Worm (Caenorhabditis elegans) whole organism, L4 larva: ENCODE results near the gene F49H6.5.

ENCODE experiments used
- D1046.2 ChIP-seq: fragments of 200-800 bp; sonication (Bioruptor generic); IDR thresholded peaks from 2 replicates; pipeline ENCODE4 v1.3.6; 2022; ENCODE audit warnings: missing genetic modification characterization, missing compliant biosample characterization
- F10B5.3 ChIP-seq: sonication (generic microtip); optimal IDR thresholded peaks from 2 replicates; lab custom pipeline; 2016; ENCODE audit warnings: mild to moderate bottlenecking, missing genetic modification characterization, missing compliant biosample characterization
- F26F4.8 ChIP-seq: fragments of 200-800 bp; sonication (Bioruptor generic); conservative IDR thresholded peaks from 2 replicates; pipeline ENCODE4 v1.3.6; 2022; ENCODE audit warnings: missing genetic modification characterization, missing compliant biosample characterization
- ZK546.5 ChIP-seq, 2 experiments: sonication (generic microtip); optimal IDR thresholded peaks; 2 replicates each; lab custom pipeline; 2017; ENCODE audit warnings: missing biosample characterization in 2 of 2, missing genetic modification characterization in 2 of 2
- attf-4 ChIP-seq: sonication (generic microtip); optimal IDR thresholded peaks from 3 replicates; lab custom pipeline; 2017; ENCODE audit warnings: missing biosample characterization, missing genetic modification characterization
- ceh-32 ChIP-seq: sonication (generic microtip); optimal IDR thresholded peaks from 2 replicates; lab custom pipeline; 2016; ENCODE audit warnings: mild to moderate bottlenecking, missing genetic modification characterization, missing compliant biosample characterization; ENCODE audit not compliant: poor library complexity
- cey-2 ChIP-seq: sonication (generic microtip); optimal IDR thresholded peaks from 3 replicates; lab custom pipeline; 2017; ENCODE audit warnings: missing genetic modification characterization, mild to moderate bottlenecking, missing compliant biosample characterization, antibody characterized with exemption, borderline replicate concordance; ENCODE audit not compliant: insufficient read depth
- daf-12 ChIP-seq: fragments of 150-350 bp; optimal IDR thresholded peaks from 2 replicates; lab custom pipeline; 2014; ENCODE audit warnings: missing biosample characterization, missing genetic modification reagents, missing genetic modification characterization
- daf-19 ChIP-seq: fragments of 200-800 bp; sonication (Bioruptor generic); conservative IDR thresholded peaks from 2 replicates; pipeline ENCODE4 v1.3.6; 2022; ENCODE audit warnings: missing genetic modification characterization, missing compliant biosample characterization
- daf-8 ChIP-seq: fragments of 200-800 bp; sonication (Bioruptor generic); IDR thresholded peaks from 2 replicates; pipeline ENCODE4 v1.3.6; 2022; ENCODE audit warnings: missing genetic modification characterization, missing compliant biosample characterization
- dmd-6 ChIP-seq: fragments of 200-800 bp; sonication (Bioruptor generic); IDR thresholded peaks from 2 replicates; pipeline ENCODE4 v1.3.6; 2022; ENCODE audit warnings: missing genetic modification reagents, missing genetic modification characterization, missing compliant biosample characterization
- egl-43 ChIP-seq: fragments of 200-800 bp; sonication (Bioruptor generic); IDR thresholded peaks from 2 replicates; pipeline ENCODE4 v1.3.6; 2022; ENCODE audit warnings: missing genetic modification reagents, missing genetic modification characterization, missing compliant biosample characterization
- hif-1 ChIP-seq, 2 experiments: sonication (generic microtip); optimal IDR thresholded peaks; 2 replicates each; lab custom pipeline; 2016 to 2017; ENCODE audit warnings: missing compliant biosample characterization in 2 of 2, missing genetic modification characterization in 2 of 2, missing genetic modification reagents in 2 of 2, missing genotype in 2 of 2, mild to moderate bottlenecking in 1 of 2
- hlh-11 ChIP-seq: fragments of 200-800 bp; sonication (Bioruptor generic); optimal IDR thresholded peaks from 2 replicates; lab custom pipeline; 2018; ENCODE audit warnings: mild to moderate bottlenecking, missing genetic modification characterization, missing compliant biosample characterization
- jun-1 ChIP-seq: fragments of 150-350 bp; optimal IDR thresholded peaks from 2 replicates; lab custom pipeline; 2014; ENCODE audit warnings: missing biosample characterization, missing genetic modification reagents, missing genetic modification characterization
- lin-1 ChIP-seq: fragments of 200-800 bp; sonication (Bioruptor generic); IDR thresholded peaks from 2 replicates; pipeline ENCODE4 v1.3.6; 2022; ENCODE audit warnings: missing genetic modification reagents, missing genetic modification characterization, missing compliant biosample characterization
- lin-15B ChIP-seq: fragments of 150-350 bp; sonication (generic microtip); optimal IDR thresholded peaks from 3 replicates; lab custom pipeline; 2014; ENCODE audit warnings: missing biosample characterization, missing genetic modification characterization
- lin-39 ChIP-seq: fragments of 150-350 bp; optimal IDR thresholded peaks from 2 replicates; lab custom pipeline; 2014; ENCODE audit warnings: missing biosample characterization, missing genetic modification reagents, missing genetic modification characterization
- mes-2 ChIP-seq: sonication (generic microtip); optimal IDR thresholded peaks from 2 replicates; lab custom pipeline; 2016; ENCODE audit warnings: missing genotype, mild to moderate bottlenecking, missing genetic modification characterization, missing compliant biosample characterization; ENCODE audit not compliant: poor library complexity, severe bottlenecking
- nhr-10 ChIP-seq: fragments of 150-350 bp; optimal IDR thresholded peaks from 2 replicates; lab custom pipeline; 2014; ENCODE audit warnings: missing biosample characterization, missing genetic modification characterization
- nhr-102 ChIP-seq: sonication (generic microtip); optimal IDR thresholded peaks from 2 replicates; lab custom pipeline; 2016; ENCODE audit warnings: mild to moderate bottlenecking, missing genetic modification characterization, moderate library complexity, missing compliant biosample characterization
- nhr-237 ChIP-seq: sonication (generic microtip); optimal IDR thresholded peaks from 2 replicates; lab custom pipeline; 2017; ENCODE audit warnings: missing biosample characterization, missing genetic modification characterization
- nhr-25 ChIP-seq: sonication (generic microtip); optimal IDR thresholded peaks from 2 replicates; lab custom pipeline; 2017; ENCODE audit warnings: missing genetic modification characterization, mild to moderate bottlenecking, missing compliant biosample characterization, antibody characterized with exemption, moderate library complexity, borderline replicate concordance; ENCODE audit not compliant: insufficient read depth
- nhr-42 ChIP-seq: fragments of 200-800 bp; sonication (Bioruptor generic); IDR thresholded peaks from 2 replicates; pipeline ENCODE4 v1.3.6; 2022; ENCODE audit warnings: missing genetic modification characterization, missing compliant biosample characterization
- nhr-76 ChIP-seq: fragments of 150-350 bp; optimal IDR thresholded peaks from 2 replicates; lab custom pipeline; 2014; ENCODE audit warnings: missing biosample characterization, missing genetic modification characterization
- nhr-77 ChIP-seq: fragments of 150-350 bp; optimal IDR thresholded peaks from 2 replicates; lab custom pipeline; 2014; ENCODE audit warnings: missing biosample characterization, missing genetic modification characterization
- php-3 ChIP-seq: fragments of 200-800 bp; sonication (Bioruptor generic); IDR thresholded peaks from 2 replicates; pipeline ENCODE4 v1.3.6; 2022; ENCODE audit warnings: missing genetic modification reagents, missing genetic modification characterization, missing compliant biosample characterization
- pqm-1 ChIP-seq: sonication (generic microtip); optimal IDR thresholded peaks from 2 replicates; lab custom pipeline; 2017; ENCODE audit warnings: missing biosample characterization, missing genetic modification characterization
- set-16 ChIP-seq: fragments of 200-800 bp; sonication (Bioruptor generic); IDR thresholded peaks from 2 replicates; pipeline ENCODE4 v1.3.6; 2022; ENCODE audit warnings: missing genetic modification reagents, missing genetic modification characterization, missing compliant biosample characterization
- snpc-1.2 ChIP-seq: fragments of 200-800 bp; sonication (Bioruptor generic); IDR thresholded peaks from 2 replicates; pipeline ENCODE4 v1.3.6; 2022; ENCODE audit warnings: missing genetic modification reagents, missing genetic modification characterization, missing compliant biosample characterization
- tag-97 ChIP-seq: fragments of 200-800 bp; sonication (Bioruptor generic); IDR thresholded peaks from 2 replicates; pipeline ENCODE4 v1.3.6; 2022; ENCODE audit warnings: missing genetic modification characterization, missing compliant biosample characterization
- tra-1 ChIP-seq: fragments of 200-800 bp; sonication (Bioruptor generic); IDR thresholded peaks from 2 replicates; pipeline ENCODE4 v1.3.6; 2022; ENCODE audit warnings: missing genetic modification reagents, missing genetic modification characterization, missing compliant biosample characterization
- unc-130 ChIP-seq: sonication (generic microtip); optimal IDR thresholded peaks from 2 replicates; lab custom pipeline; 2016; ENCODE audit warnings: missing genetic modification reagents, missing genetic modification characterization, missing compliant biosample characterization
- unc-62 ChIP-seq, 3 experiments: fragments of 150-350 bp in 1 of 3; sonication (generic microtip); optimal IDR thresholded peaks in 2 of 3; peaks in 1 of 3; 1 replicate in 1 of 3; 2 replicates in 2 of 3; lab custom pipeline; 2014 to 2017; ENCODE audit warnings: missing biosample characterization in 3 of 3, missing genetic modification characterization in 3 of 3, missing genetic modification reagents in 3 of 3, missing genotype in 1 of 3
- vab-7 ChIP-seq: fragments of 200-800 bp; sonication (Bioruptor generic); IDR thresholded peaks from 2 replicates; pipeline ENCODE4 v1.3.6; 2022; ENCODE audit warnings: missing genetic modification reagents, missing genetic modification characterization, missing compliant biosample characterization
- zag-1 ChIP-seq: fragments of 150-350 bp; optimal IDR thresholded peaks from 2 replicates; lab custom pipeline; 2014; ENCODE audit warnings: missing biosample characterization, missing genetic modification characterization
- zfp-2 ChIP-seq: sonication (generic microtip); optimal IDR thresholded peaks from 2 replicates; lab custom pipeline; 2016; ENCODE audit warnings: mild to moderate bottlenecking, missing genetic modification characterization, missing compliant biosample characterization

F49H6.5 gene

DNA sequence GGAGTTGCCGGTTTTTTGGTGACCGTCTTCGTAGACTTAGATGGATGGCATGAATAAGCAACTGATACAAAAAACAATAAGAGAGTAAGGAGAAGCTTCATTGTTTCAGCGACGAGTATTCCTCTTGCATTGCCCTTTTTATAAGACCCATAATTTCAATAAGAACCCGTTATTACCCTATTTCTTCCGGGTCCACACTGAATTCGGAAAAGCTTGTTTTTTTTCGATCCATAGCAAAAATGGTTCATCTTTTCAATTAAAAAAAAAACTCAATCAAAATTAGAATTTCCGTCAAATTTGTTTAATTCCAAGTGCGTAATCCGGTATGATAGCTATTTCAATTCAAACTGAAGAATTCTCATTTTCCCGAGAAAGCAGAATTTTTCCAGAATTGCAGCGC, 36.0 kb upstream of the F49H6.5 start, which contains the start of gene Y102A5C.40:
Y102A5C.40 (minus strand) TSS at position 101 of the 400 bp plus-strand sequence.
- TF ChIP-seq lin-15B (tag; lab: Kevin White, UChicago) (no peak), lin-39 (tag; lab: Kevin White, UChicago) (no peak), nhr-77 (no peak), daf-19 (GFP tag; lab: Robert Waterston, UW) (no peak), snpc-1.2 (GFP tag; lab: Robert Waterston, UW) (no peak)
- TF ChIP-seq, all 104 proteins: peak for 0

- TF ChIP-seq lin-1 (GFP tag; lab: Robert Waterston, UW), result no peak
- TF ChIP-seq unc-130 (GFP tag; lab: Kevin White, UChicago), result no peak
- TF ChIP-seq unc-62 (GFP tag; optimal IDR thresholded peaks at IDR 0.05 in 1 of 2; lab: Kevin White, UChicago), result peak in 1 of 2 experiments; percentile 97
- TF ChIP-seq unc-62 (tag; optimal IDR thresholded peaks at IDR 0.05; lab: Kevin White, UChicago), result no peak
- no peak for TF ChIP-seq tag-97 (GFP tag; lab: Robert Waterston, UW)
- TF ChIP-seq, all 104 proteins: peak for 1
Measured at ce11 chrV:16987783-16988182, 35.3 kb upstream of the F49H6.5 start.

DNA sequence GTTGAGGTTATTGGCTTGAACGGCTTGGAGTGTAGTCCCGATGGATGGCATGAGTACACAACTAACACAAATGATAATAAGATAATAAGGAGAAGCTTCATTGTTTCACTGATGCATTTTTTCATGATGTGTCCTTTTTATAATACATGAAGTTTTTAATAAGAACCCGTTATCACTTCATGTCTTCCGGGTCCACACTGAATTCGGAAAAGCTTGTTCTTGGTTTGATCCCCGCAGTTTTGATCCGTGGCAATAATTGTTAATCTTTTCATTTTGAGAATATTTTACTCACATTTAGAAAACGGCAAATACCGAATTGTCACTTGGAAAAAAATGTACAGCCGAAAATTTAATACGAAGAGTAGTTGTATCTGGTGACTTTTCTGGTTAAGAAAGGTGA, 34.4 kb upstream of the F49H6.5 start, which contains the start of gene Y102A5C.27:
Y102A5C.27 (minus strand) TSS at position 101 of the 400 bp plus-strand sequence.
- TF ChIP-seq nhr-10 (tag; lab: Kevin White, UChicago), result no peak
- no peak for TF ChIP-seq pqm-1 (tag; lab: Kevin White, UChicago)
- no peak for TF ChIP-seq zfp-2 (tag; lab: Kevin White, UChicago)
- no peak for TF ChIP-seq attf-4 (tag; lab: Kevin White, UChicago)
- no peak for TF ChIP-seq D1046.2
- TF ChIP-seq dmd-6, result no peak
- no peak for TF ChIP-seq ZK546.5 (tag; optimal IDR thresholded peaks at IDR 0.05; lab: Kevin White, UChicago)
- TF ChIP-seq egl-43 (GFP tag; lab: Robert Waterston, UW), result no peak
- TF ChIP-seq F26F4.8 (GFP tag; lab: Robert Waterston, UW), result no peak
- TF ChIP-seq tra-1 (GFP tag; lab: Robert Waterston, UW), result no peak
- no peak for TF ChIP-seq nhr-237 (tag; lab: Kevin White, UChicago)
- TF ChIP-seq nhr-42 (GFP tag; lab: Robert Waterston, UW), result no peak
- TF ChIP-seq hlh-11 (tag; lab: Kevin White, UChicago), result no peak
- TF ChIP-seq daf-8 (GFP tag; lab: Robert Waterston, UW), result no peak
- TF ChIP-seq hif-1 (tag; optimal IDR thresholded peaks at IDR 0.05; lab: Kevin White, UChicago), result no peak
- TF ChIP-seq nhr-102 (tag; lab: Kevin White, UChicago), result no peak
- no peak for TF ChIP-seq cey-2 (tag; lab: Kevin White, UChicago)
- no peak for TF ChIP-seq zag-1 (tag; lab: Kevin White, UChicago)
- no peak for TF ChIP-seq vab-7 (GFP tag; lab: Robert Waterston, UW)
- TF ChIP-seq, all 104 proteins: peak for 0

ce11 chrV:16991734-16992133, 31.3 kb upstream of the F49H6.5 start, which contains the start of gene srz-95:
Gene srz-95, plus strand, starts transcription at chrV:16992034.
- TF ChIP-seq daf-12 (tag; lab: Kevin White, UChicago), result no peak
- TF ChIP-seq ceh-32, result no peak

ce11 chrV:16992383-16992782, 30.7 kb upstream of the F49H6.5 start:
- TF ChIP-seq mes-2 (tag; lab: Kevin White, UChicago), result no peak
- TF ChIP-seq php-3 (GFP tag; lab: Robert Waterston, UW), result no peak
- TF ChIP-seq nhr-76, result no peak
- TF ChIP-seq jun-1 (tag; lab: Kevin White, UChicago), result no peak
- TF ChIP-seq set-16 (GFP tag; lab: Robert Waterston, UW), result peak; percentile 64
- TF ChIP-seq F10B5.3 (tag; lab: Kevin White, UChicago), result no peak
- TF ChIP-seq nhr-25 (tag; lab: Kevin White, UChicago), result no peak
- TF ChIP-seq, all 104 proteins: peak for 1
